Fruit fly (Drosophila melanogaster) whole organism, prepupa: Measurements from ENCODE around the gene CG6830.
A peak's percentile ranks its signal among the peaks of the same experiment; 100 is the strongest.

Source experiments
- Hr38 ChIP-seq: sonication (Bioruptor generic); optimal IDR thresholded peaks from 2 replicates; lab custom pipeline; 2016; ENCODE audit warnings: missing biosample characterization, missing genetic modification characterization
- cyc ChIP-seq: fragments of 200-800 bp; sonication (Bioruptor generic); optimal IDR thresholded peaks from 3 replicates; lab custom pipeline; 2016; ENCODE audit warnings: missing biosample characterization, missing genetic modification characterization
- fkh ChIP-seq: fragments of 200-800 bp; sonication (Bioruptor generic); optimal IDR thresholded peaks from 3 replicates; lab custom pipeline; 2017; ENCODE audit warnings: missing biosample characterization, mild to moderate bottlenecking, missing genetic modification characterization, moderate library complexity

- no peak for TF ChIP-seq cyc
- peak; percentile 49 for TF ChIP-seq fkh
- TF ChIP-seq Hr38 (GFP tag; lab: Kevin White, UChicago), result no peak
Measured at dm6 chr3R:11688055-11688454, 3.9 kb upstream of the CG6830 start, which contains the start of gene CG6834.
